Worm (Caenorhabditis elegans): Measurements from ENCODE around the gene F07C3.9.

- no peak for TF ChIP-seq crh-2 (tag; optimal IDR thresholded peaks at IDR 0.05)
- no peak for TF ChIP-seq nhr-77 (tag; optimal IDR thresholded peaks at IDR 0.05)
- TF ChIP-seq lin-11 (tag; optimal IDR thresholded peaks at IDR 0.05), result no peak
- TF ChIP-seq ceh-82 (tag; optimal IDR thresholded peaks at IDR 0.05), result no peak
- no peak for TF ChIP-seq unc-62 (GFP tag; optimal IDR thresholded peaks at IDR 0.05)
- no peak for TF ChIP-seq snpc-4 (tag; optimal IDR thresholded peaks at IDR 0.05)
- no peak for TF ChIP-seq nhr-237 (tag; optimal IDR thresholded peaks at IDR 0.05)
- TF ChIP-seq ama-1 (optimal IDR thresholded peaks at IDR 0.05), result no peak
- no peak for TF ChIP-seq fos-1 (tag; optimal IDR thresholded peaks at IDR 0.05)
- TF ChIP-seq lsy-2 (tag; optimal IDR thresholded peaks at IDR 0.05), result no peak
- TF ChIP-seq lin-13 (GFP tag; optimal IDR thresholded peaks at IDR 0.05), result no peak
These were observed 35.1 kb downstream of the F07C3.9 start for ce11 chrV:9219390-9219733.
